Fruit fly (Drosophila melanogaster): ENCODE measurements around the gene nau.

dm6 chr3R:23734573-23735404 lies 16.6 kb upstream of the nau start:
- TF ChIP-seq CG11617 (GFP tag; optimal IDR thresholded peaks at IDR 0.05) = no peak
- TF ChIP-seq kay (GFP tag; ENCODE audit: borderline replicate concordance) = no peak
- no peak for TF ChIP-seq cic (GFP tag; optimal IDR thresholded peaks at IDR 0.05)
- no peak for TF ChIP-seq pad (GFP tag; optimal IDR thresholded peaks at IDR 0.05)
- no peak for TF ChIP-seq CG14711 (tag; optimal IDR thresholded peaks at IDR 0.05)

All from whole organism, adult.